Fruit fly (Drosophila melanogaster) S2 (cell line): ENCODE measurements around the gene CG9184.

Experiments used
- CG8478 ChIP-seq: fragments of >200 bp; optimal IDR thresholded peaks from 2 replicates; lab custom pipeline; 2018
- CTCF ChIP-seq, 2 experiments: fragments of >200 bp; optimal IDR thresholded peaks; 2 replicates each; lab custom pipeline; 2018

DNA sequence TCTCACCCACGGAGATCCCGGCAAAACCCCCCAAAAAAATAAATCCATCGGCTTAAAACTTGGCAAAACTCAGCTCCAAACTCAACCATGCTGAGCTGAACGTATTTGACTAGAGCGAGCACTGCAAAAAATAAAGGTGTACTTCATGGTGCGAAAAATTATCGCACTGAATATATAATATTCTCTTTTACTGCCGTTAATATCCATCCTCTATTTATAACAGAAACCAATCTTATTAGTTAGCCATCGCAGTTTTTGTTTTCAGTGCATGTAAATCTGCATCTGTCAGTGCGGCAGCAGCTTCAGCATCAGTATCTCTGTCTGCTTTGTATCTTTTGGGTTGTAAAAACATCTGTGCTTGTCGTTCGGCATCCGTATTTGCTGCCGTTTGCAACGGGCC lies 48.3 kb upstream of the CG9184 start:
- TF ChIP-seq CG8478 (lab: Kevin White, UChicago) (no peak), CTCF (optimal IDR thresholded peaks at IDR 0.05; lab: Kevin White, UChicago) (no peak)
